Fruit fly (Drosophila melanogaster): ENCODE results near the gene CG33927.

CG33927 gene

dm6 chr3R:4705167-4705566, 14.8 kb upstream of the CG33927 start:
- TF ChIP-seq CTCF (optimal IDR thresholded peaks at IDR 0.05), result peak; percentile 41 to 72
- no peak for TF ChIP-seq CG8478 (optimal IDR thresholded peaks at IDR 0.05)

dm6 chr3R:4694805-4695204, 4.4 kb upstream of the CG33927 start:
- TF ChIP-seq CG8478 (optimal IDR thresholded peaks at IDR 0.05), result no peak
- TF ChIP-seq CTCF (optimal IDR thresholded peaks at IDR 0.05), result no peak

DNA sequence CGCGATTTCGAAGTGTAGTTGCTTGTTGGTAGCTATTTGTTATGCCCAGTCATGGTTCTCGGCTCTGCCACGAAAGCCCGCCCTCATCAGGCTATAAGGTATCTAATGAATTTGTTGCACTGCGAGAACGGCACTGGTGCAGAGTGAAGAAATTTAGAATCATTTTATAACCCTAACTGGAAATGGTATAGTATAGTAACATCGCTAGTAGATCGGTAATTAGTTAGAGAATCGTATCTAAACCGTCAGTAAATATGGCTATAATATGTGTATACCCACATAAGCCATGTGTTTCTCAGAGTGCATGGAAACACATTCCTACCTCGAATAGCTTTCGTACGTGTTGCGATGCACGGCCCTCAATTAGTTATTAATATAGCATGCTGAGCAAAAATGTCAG, 3.2 kb downstream of the CG33927 start:
- TF ChIP-seq CG8478 (optimal IDR thresholded peaks at IDR 0.05), result no peak
- no peak for TF ChIP-seq CTCF (optimal IDR thresholded peaks at IDR 0.05)

dm6 chr3R:4684811-4685210, 5.6 kb downstream of the CG33927 start:
- peak; percentile 79 to 80 for TF ChIP-seq CTCF (optimal IDR thresholded peaks at IDR 0.05)

dm6 chr3R:4678362-4678761, 12.0 kb downstream of the CG33927 start:
- no peak for TF ChIP-seq CTCF (optimal IDR thresholded peaks at IDR 0.05)
- TF ChIP-seq CG8478 (optimal IDR thresholded peaks at IDR 0.05), result no peak

DNA sequence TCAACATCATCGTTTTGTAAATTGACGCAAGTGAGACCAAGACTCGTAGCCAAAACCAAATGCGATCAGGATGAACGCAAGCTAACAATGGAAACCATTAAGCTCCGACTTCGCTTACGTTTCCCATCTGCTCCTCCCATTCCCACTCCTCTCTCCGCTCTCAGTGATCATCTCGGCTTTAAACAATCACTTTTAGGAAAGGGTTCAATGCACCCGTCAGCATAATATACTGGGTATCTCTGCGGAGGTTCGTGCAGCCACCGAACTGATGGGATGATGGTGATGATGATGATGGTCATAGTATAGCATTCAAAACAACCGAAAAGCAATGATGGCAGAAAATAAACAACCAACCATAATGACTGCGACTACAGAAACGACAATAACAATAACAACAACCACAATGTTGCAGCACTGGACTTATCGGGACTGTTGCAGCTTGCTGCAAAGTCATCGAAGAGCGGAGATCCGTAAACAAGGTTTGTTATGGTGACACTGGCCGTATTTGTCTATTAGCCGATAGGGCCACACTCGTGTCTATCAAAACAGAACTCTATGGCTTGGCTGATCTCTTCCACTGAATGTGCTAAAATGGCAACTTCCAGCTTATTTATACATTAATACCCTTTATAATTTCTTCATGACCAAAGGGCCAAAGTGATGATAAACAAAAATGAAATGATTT, 13.3 kb downstream of the CG33927 start:
- no peak for TF ChIP-seq CG8478 (optimal IDR thresholded peaks at IDR 0.05)

- TF ChIP-seq CG8478 (optimal IDR thresholded peaks at IDR 0.05), result no peak
- TF ChIP-seq CTCF (optimal IDR thresholded peaks at IDR 0.05), result no peak
Measured at dm6 chr3R:4667399-4668201, 22.8 kb downstream of the CG33927 start.

dm6 chr3R:4666014-4666652, 24.3 kb downstream of the CG33927 start:
- TF ChIP-seq CTCF (optimal IDR thresholded peaks at IDR 0.05) (no peak), CG8478 (optimal IDR thresholded peaks at IDR 0.05) (no peak)

DNA sequence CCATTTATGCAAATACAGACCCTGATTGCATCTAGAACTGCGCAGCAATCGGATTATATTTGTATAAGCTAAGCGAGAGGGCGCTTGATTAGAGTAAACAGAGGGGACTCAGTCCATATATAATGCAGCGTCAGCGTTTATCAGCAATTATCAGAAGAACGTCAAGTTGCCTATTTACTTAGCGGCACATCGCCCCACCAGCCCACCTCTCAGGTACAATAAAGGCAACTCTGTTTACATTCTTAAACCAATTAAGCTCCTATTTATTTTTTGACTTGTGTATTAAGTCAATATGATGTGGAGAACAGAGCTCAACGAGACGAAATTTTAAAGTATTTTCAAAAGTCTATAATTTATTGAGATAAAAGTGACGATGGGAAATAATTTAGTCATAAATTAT, 25.5 kb downstream of the CG33927 start:
- TF ChIP-seq CG8478 (optimal IDR thresholded peaks at IDR 0.05) (no peak), CTCF (optimal IDR thresholded peaks at IDR 0.05) (no peak)

dm6 chr3R:4664199-4664598, 26.2 kb downstream of the CG33927 start:
- TF ChIP-seq CG8478 (optimal IDR thresholded peaks at IDR 0.05), result no peak

dm6 chr3R:4663068-4663467, 27.3 kb downstream of the CG33927 start:
- TF ChIP-seq CG8478 (optimal IDR thresholded peaks at IDR 0.05) (no peak), CTCF (optimal IDR thresholded peaks at IDR 0.05) (no peak)

dm6 chr3R:4661640-4662039, 28.8 kb downstream of the CG33927 start:
- TF ChIP-seq CTCF (optimal IDR thresholded peaks at IDR 0.05) (no peak), CG8478 (optimal IDR thresholded peaks at IDR 0.05) (no peak)

DNA sequence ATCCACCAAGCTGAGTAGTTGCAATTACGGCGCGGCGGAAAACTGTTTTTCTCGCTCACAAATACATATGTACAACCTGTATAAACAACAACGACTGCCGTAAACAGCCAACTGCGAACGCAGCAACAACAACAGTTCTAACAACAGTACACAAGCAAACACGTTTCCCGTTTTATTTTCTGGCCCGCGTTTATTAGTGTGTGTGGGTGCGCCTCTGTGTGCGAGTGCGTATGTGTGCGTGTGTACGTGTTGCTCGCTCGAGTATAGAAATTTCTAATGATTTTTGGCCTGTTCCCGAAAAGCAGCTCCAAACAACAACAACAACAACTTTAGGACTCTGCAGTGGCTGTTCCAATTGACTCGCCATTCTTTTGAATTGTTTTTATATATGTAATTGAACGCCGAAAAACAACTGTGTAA, 30.5 kb downstream of the CG33927 start:
- TF ChIP-seq CTCF (optimal IDR thresholded peaks at IDR 0.05) (no peak), CG8478 (optimal IDR thresholded peaks at IDR 0.05) (no peak)

- TF ChIP-seq CG8478 (optimal IDR thresholded peaks at IDR 0.05) (no peak), CTCF (optimal IDR thresholded peaks at IDR 0.05) (peak; percentile 22 to 25)
Measured at dm6 chr3R:4658991-4659933, 31.1 kb downstream of the CG33927 start, which contains the start of gene smash. TSS of gene smash (plus strand) at chr3R:4659579.

All from S2 (cell line).